Worm (Caenorhabditis elegans): ENCODE results near the gene Y44A6C.2.

Gene Y44A6C.2

DNA sequence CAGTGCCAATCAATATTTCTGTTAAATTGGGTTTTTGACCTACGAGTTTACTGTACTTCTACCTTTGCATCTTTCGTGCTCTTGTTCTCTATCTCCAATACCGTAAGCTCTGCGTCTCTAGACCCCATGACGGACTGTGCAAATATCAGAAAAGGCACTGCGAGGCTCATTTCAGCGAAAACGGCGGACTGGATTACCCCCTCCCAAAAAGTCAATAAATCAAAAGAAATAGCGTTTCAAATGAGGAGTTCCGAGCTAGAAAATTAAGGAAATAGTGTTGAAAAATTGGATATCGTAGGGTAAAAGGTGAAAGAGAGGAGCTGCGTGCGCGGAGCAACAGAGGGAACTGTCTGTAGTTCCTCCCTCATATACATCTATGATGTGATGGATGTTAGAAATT, 39.7 kb downstream of the Y44A6C.2 start:
- TF ChIP-seq fkh-2 (tag; optimal IDR thresholded peaks at IDR 0.05) = no peak
- no peak for TF ChIP-seq nhr-237 (tag; optimal IDR thresholded peaks at IDR 0.05)
- TF ChIP-seq fos-1 (tag; optimal IDR thresholded peaks at IDR 0.05) = no peak
- no peak for TF ChIP-seq eor-1 (tag; optimal IDR thresholded peaks at IDR 0.05)
- TF ChIP-seq nfya-1 (tag; optimal IDR thresholded peaks at IDR 0.05; ENCODE audit: insufficient read depth) = no peak
- TF ChIP-seq pqm-1 (tag; optimal IDR thresholded peaks at IDR 0.05) = no peak

DNA sequence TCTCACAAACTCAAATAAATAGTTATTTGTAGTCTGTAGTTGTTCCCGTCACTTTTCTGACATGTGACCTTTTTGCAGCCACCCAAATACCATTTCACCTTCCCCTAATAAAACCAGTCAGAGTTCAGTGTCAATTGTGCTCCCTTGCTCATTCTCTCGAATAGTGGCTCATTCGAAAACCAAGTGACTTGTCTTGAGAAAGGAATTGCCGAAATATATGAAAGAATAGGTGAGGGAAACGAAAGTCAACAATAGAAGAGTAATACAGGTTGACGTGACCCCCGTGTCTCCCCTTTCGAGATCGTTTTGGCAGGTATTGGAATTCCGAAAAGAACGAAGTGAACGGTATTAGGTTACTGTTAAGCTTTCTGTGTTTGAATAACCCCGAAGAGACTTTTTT, 41.2 kb downstream of the Y44A6C.2 start:
- TF ChIP-seq nhr-43 (tag; optimal IDR thresholded peaks at IDR 0.05; ENCODE audit: poor library complexity, severe bottlenecking) = no peak
- no peak for TF ChIP-seq nhr-28 (tag; optimal IDR thresholded peaks at IDR 0.05)
- no peak for TF ChIP-seq nhr-23 (tag; optimal IDR thresholded peaks at IDR 0.05)
- TF ChIP-seq nhr-76 (tag; optimal IDR thresholded peaks at IDR 0.05) = no peak
- TF ChIP-seq elt-2 (tag; optimal IDR thresholded peaks at IDR 0.05) = no peak
- no peak for TF ChIP-seq hmg-11 (tag; optimal IDR thresholded peaks at IDR 0.05)
- TF ChIP-seq ceh-28 (tag; optimal IDR thresholded peaks at IDR 0.05) = no peak
- TF ChIP-seq nhr-237 (tag; optimal IDR thresholded peaks at IDR 0.05) = no peak
- no peak for TF ChIP-seq ceh-82 (tag; optimal IDR thresholded peaks at IDR 0.05)

DNA sequence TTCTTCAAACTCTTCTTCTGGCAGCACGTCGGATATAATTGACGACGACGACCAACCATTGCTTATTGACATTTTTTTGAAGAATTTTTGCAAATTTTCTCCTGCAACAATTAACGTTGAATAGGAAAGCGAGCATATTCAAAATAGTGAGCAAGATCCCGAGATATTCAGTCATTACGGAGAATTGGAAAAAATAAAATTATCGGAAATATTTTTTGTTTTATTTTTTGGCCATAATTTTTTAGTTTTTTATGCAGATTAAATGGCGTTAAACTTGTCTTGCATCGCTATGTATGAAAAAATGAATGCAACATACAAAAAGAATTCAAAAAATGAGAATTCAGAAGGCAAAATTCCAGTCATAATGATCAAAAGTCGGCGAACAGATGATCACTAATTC, 48.0 kb downstream of the Y44A6C.2 start, which contains the start of gene elp-1:
elp-1 (minus strand) TSS at position 101 of the 400 bp plus-strand sequence.
- no peak for TF ChIP-seq nhr-237 (tag; optimal IDR thresholded peaks at IDR 0.05)
- TF ChIP-seq zag-1 (tag; optimal IDR thresholded peaks at IDR 0.05) = no peak
- TF ChIP-seq egl-27 (tag; optimal IDR thresholded peaks at IDR 0.05) = no peak
- no peak for TF ChIP-seq pqm-1 (tag; optimal IDR thresholded peaks at IDR 0.05)
- TF ChIP-seq sea-2 (GFP tag; optimal IDR thresholded peaks at IDR 0.05) = no peak
- no peak for TF ChIP-seq ZK546.5 (tag; optimal IDR thresholded peaks at IDR 0.05)
- TF ChIP-seq lsy-12 (tag; optimal IDR thresholded peaks at IDR 0.05) = no peak
- TF ChIP-seq nhr-25 (tag; optimal IDR thresholded peaks at IDR 0.05) = no peak
- TF ChIP-seq nhr-23 (tag; optimal IDR thresholded peaks at IDR 0.05) = no peak
- TF ChIP-seq egl-5 (tag; optimal IDR thresholded peaks at IDR 0.05) = no peak
- TF ChIP-seq mml-1 (tag; optimal IDR thresholded peaks at IDR 0.05) = no peak
- no peak for TF ChIP-seq nhr-12 (tag; optimal IDR thresholded peaks at IDR 0.05)
- no peak for TF ChIP-seq elt-1 (tag; optimal IDR thresholded peaks at IDR 0.05)
- TF ChIP-seq tbx-2 (tag; optimal IDR thresholded peaks at IDR 0.05) = no peak
- no peak for TF ChIP-seq ceh-16 (tag; optimal IDR thresholded peaks at IDR 0.05)

DNA sequence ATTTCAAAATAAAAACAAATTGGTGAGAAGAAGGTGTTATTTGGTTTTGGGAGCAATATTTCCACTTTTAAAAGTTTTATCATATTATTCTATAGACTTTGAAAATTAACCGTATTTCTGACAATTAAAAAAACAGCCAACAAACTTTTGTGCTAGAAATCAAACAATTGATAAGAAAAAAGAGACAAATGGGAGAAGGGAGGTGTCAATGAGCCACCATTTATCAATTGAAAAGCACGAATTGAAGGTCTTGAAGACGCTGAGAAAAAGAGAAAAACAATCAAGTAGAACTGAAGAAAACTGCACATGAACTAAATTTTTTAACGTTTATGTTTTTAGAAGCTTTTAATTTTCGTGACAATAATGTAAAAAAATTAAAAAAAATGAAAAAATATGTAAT, 48.8 kb downstream of the Y44A6C.2 start:
- TF ChIP-seq elt-2 (tag; optimal IDR thresholded peaks at IDR 0.05) (peak; percentile 71), pqm-1 (tag; optimal IDR thresholded peaks at IDR 0.05) (peak; percentile 37), unc-39 (tag; optimal IDR thresholded peaks at IDR 0.05) (no peak)

DNA sequence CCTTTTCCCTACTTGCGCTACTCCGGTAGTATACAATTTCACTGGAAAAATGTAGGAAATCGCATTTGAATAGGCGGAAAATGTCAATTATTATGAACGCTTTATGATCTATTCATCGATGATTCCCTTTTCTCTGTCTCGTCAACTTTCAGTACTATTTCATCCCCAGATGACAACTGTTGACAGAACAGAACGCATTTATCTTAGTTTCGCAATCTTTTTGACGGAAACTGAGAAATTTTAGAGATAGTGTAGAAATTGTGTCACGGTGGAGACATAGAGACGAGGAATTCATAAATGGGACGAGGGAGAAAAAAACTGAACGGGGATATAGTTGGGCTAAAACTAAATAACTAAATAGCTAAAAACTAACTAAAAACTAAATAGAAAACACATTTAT, 49.7 kb downstream of the Y44A6C.2 start:
- TF ChIP-seq unc-62 (GFP tag; optimal IDR thresholded peaks at IDR 0.05) (peak; percentile 24), nfya-1 (tag; optimal IDR thresholded peaks at IDR 0.05; ENCODE audit: insufficient read depth) (no peak), nhr-23 (tag; optimal IDR thresholded peaks at IDR 0.05) (peak; percentile 2)

Measured in whole organism, L3 larva.